Fruit fly (Drosophila melanogaster) whole organism: ENCODE measurements around the gene D1.

Experiments used
- CG8478 ChIP-seq: fragments of >200 bp; optimal IDR thresholded peaks from 2 replicates; lab custom pipeline; 2018; ENCODE audit warnings: inconsistent platforms
- EcR ChIP-seq, 2 experiments: fragments of >200 bp; optimal IDR thresholded peaks; 2 replicates each; lab custom pipeline; 2017; ENCODE audit warnings: missing biosample characterization in 2 of 2, missing genetic modification characterization in 2 of 2, missing genetic modification reagents in 2 of 2
- pan ChIP-seq: fragments of >200 bp; optimal IDR thresholded peaks from 2 replicates; lab custom pipeline; 2017
- psq ChIP-seq: fragments of >200 bp; optimal IDR thresholded peaks from 2 replicates; lab custom pipeline; 2017
- usp ChIP-seq: fragments of >200 bp; optimal IDR thresholded peaks from 2 replicates; lab custom pipeline; 2017; ENCODE audit warnings: missing biosample characterization, missing genetic modification characterization, mixed read lengths

DNA sequence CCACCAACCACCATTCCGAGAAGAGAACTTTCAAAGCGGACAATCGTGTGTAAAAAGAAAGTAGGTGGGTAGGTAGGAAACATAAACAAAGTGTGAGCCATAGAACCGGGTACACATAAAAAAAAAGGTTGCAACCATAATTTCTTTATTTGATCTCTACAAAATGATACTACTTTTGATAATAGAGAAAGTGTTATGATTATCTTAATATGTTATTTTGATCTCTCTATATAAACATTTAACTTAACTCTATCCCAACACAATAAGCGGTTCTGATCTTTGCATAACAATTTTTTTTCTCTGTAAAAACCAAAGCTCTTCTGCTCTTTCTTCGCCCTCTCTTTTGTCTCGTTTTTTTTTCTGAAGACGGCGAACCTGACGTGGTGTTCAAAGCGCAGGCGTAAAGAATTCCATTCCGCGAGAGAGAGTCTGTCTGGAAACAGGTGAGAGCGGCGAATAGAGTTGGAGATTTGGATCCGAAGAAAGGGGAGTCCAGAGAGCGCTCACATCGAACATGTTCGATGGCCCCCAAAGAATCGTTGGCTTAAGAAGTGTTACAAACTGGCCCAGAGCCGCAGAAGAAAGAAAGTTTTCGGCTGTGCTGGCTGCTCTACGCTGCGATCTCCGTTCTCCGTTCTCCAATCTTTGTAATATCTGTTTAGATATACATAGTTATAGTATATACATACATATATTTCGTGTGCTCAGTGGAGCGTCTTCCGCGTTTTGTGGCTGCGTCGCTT lies 6.6 kb upstream of the D1 start:
- TF ChIP-seq EcR (GFP tag; optimal IDR thresholded peaks at IDR 0.05; lab: Kevin White, UChicago), result no peak
- TF ChIP-seq psq (lab: Kevin White, UChicago), result no peak
- TF ChIP-seq CG8478 (lab: Kevin White, UChicago), result no peak
- TF ChIP-seq usp, result no peak
- no peak for TF ChIP-seq pan (lab: Kevin White, UChicago)
